Worm (Caenorhabditis elegans) whole organism, early embryonic: Measurements from ENCODE around the gene ddx-15.

Experiments
- B0310.2 ChIP-seq: sonication (generic microtip); optimal IDR thresholded peaks from 2 replicates; lab custom pipeline; 2016; ENCODE audit warnings: mild to moderate bottlenecking, missing genetic modification characterization, missing compliant biosample characterization
- F13C5.2 ChIP-seq: sonication (generic microtip); optimal IDR thresholded peaks from 2 replicates; lab custom pipeline; 2017; ENCODE audit warnings: mild to moderate bottlenecking, missing genetic modification characterization, inconsistent platforms, missing compliant biosample characterization
- aly-1 ChIP-seq: sonication (generic microtip); optimal IDR thresholded peaks from 2 replicates; lab custom pipeline; 2016; ENCODE audit warnings: missing genetic modification characterization, missing compliant biosample characterization
- ama-1 ChIP-seq: fragments of 150-350 bp; optimal IDR thresholded peaks from 2 replicates; lab custom pipeline; 2014
- ceh-13 ChIP-seq: fragments of 200-800 bp; sonication (Bioruptor generic); optimal IDR thresholded peaks from 2 replicates; lab custom pipeline; 2018; ENCODE audit warnings: mild to moderate bottlenecking, missing genetic modification characterization, missing compliant biosample characterization
- ceh-36 ChIP-seq: sonication (generic microtip); optimal IDR thresholded peaks from 2 replicates; lab custom pipeline; 2016; ENCODE audit warnings: missing genetic modification characterization, inconsistent platforms, missing compliant biosample characterization
- ets-7 ChIP-seq: sonication (generic microtip); optimal IDR thresholded peaks from 2 replicates; lab custom pipeline; 2016; ENCODE audit warnings: missing genotype, missing genetic modification characterization, missing compliant biosample characterization
- flt-1 ChIP-seq: fragments of 200-800 bp; sonication (Bioruptor generic); IDR thresholded peaks from 2 replicates; pipeline ENCODE4 v1.3.6; 2022; ENCODE audit warnings: missing genetic modification characterization, missing compliant biosample characterization
- hmbx-1 ChIP-seq: sonication (generic microtip); optimal IDR thresholded peaks from 2 replicates; lab custom pipeline; 2016; ENCODE audit warnings: mild to moderate bottlenecking, missing genetic modification characterization, missing compliant biosample characterization
- hmg-4 ChIP-seq: fragments of 200-800 bp; sonication (Bioruptor generic); optimal IDR thresholded peaks from 2 replicates; lab custom pipeline; 2018; ENCODE audit warnings: mild to moderate bottlenecking, missing genetic modification characterization, missing compliant biosample characterization
- hnd-1 ChIP-seq: sonication (generic microtip); optimal IDR thresholded peaks from 2 replicates; lab custom pipeline; 2016; ENCODE audit warnings: missing genetic modification characterization, missing compliant biosample characterization
- pes-1 ChIP-seq: fragments of 200-800 bp; sonication (Bioruptor generic); IDR thresholded peaks from 2 replicates; pipeline ENCODE4 v1.3.6; 2022; ENCODE audit warnings: missing genetic modification reagents, missing genetic modification characterization, missing compliant biosample characterization
- scrt-1 ChIP-seq: fragments of 200-800 bp; sonication (Bioruptor generic); IDR thresholded peaks from 2 replicates; pipeline ENCODE4 v1.3.6; 2022; ENCODE audit warnings: missing genetic modification characterization, missing compliant biosample characterization
- sea-1 ChIP-seq: fragments of 200-800 bp; sonication (Bioruptor generic); conservative IDR thresholded peaks from 2 replicates; pipeline ENCODE4 v1.3.6; 2022; ENCODE audit warnings: missing genetic modification characterization, missing compliant biosample characterization
- tbx-11 ChIP-seq: fragments of 200-800 bp; sonication (Bioruptor generic); IDR thresholded peaks from 2 replicates; pipeline ENCODE4 v1.3.6; 2022; ENCODE audit warnings: missing genetic modification characterization, missing compliant biosample characterization
- tbx-37 ChIP-seq: fragments of 200-800 bp; sonication (Bioruptor generic); conservative IDR thresholded peaks from 2 replicates; pipeline ENCODE4 v1.3.6; 2022; ENCODE audit warnings: missing genetic modification reagents, missing genetic modification characterization, missing compliant biosample characterization
- tra-4 ChIP-seq: sonication (generic microtip); optimal IDR thresholded peaks from 2 replicates; lab custom pipeline; 2017; ENCODE audit warnings: missing genetic modification characterization, missing compliant biosample characterization

ddx-15 gene

DNA sequence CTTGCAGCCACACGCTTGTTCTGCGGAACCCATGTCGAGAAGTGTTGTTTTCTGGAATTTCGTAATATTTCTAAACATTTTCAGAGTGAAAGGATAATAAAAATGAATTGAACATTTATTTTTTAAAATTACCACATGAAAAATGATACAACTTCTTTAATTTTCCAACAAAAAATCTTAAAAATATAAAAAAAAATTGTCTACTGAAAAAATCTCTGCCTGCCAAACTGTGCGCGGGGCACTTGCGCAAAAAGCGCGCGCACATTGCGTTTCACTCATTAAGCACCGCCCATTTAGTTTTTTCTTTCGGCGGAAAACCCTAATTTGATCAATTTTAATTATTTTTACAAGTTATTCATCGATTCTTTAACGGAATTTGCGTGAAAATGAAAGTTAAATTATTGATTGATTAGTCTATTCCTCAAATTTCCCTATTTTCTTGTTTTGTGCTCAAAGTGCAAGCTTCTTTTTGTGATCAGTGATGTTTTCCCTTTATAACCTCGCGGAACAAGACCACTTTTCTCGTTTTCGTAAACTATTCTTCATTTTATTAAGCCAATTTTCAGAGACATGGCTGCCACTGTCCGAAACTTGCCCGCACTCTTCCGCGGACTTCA is 36.5 kb downstream of the ddx-15 start, which contains the start of the genes nmad-1 and hach-1:
TSS of gene nmad-1 (minus strand) at position 51 of the 617 bp plus-strand sequence.
TSS of gene hach-1 (plus strand) at position 567 of the 617 bp plus-strand sequence.
- TF ChIP-seq tbx-11 = peak; percentile 94
- TF ChIP-seq tbx-37 (GFP tag; lab: Robert Waterston, UW) = peak; percentile 89
- peak; percentile 86 for TF ChIP-seq flt-1 (GFP tag; lab: Robert Waterston, UW)
- peak; percentile 77 for TF ChIP-seq tra-4 (tag; lab: Kevin White, UChicago)
- TF ChIP-seq hmbx-1 = peak; percentile 60
- peak; percentile 77 for TF ChIP-seq aly-1 (tag; lab: Kevin White, UChicago)
- no peak for TF ChIP-seq ama-1 (lab: Kevin White, UChicago)
- TF ChIP-seq scrt-1 (GFP tag; lab: Robert Waterston, UW) = peak; percentile 93
- TF ChIP-seq sea-1 = peak; percentile 91
- peak; percentile 89 for TF ChIP-seq hmg-4 (GFP tag; lab: Kevin White, UChicago)
- TF ChIP-seq B0310.2 (tag; lab: Kevin White, UChicago) = peak; percentile 84
- peak; percentile 94 for TF ChIP-seq pes-1
- TF ChIP-seq ets-7 = peak; percentile 75
- TF ChIP-seq ceh-13 (GFP tag; lab: Kevin White, UChicago) = peak; percentile 91
- TF ChIP-seq ceh-36 = peak; percentile 91
- peak; percentile 78 for TF ChIP-seq hnd-1 (tag; lab: Kevin White, UChicago)
- peak; percentile 96 for TF ChIP-seq F13C5.2 (tag; lab: Kevin White, UChicago)

- TF ChIP-seq tra-4 (tag; lab: Kevin White, UChicago) (no peak), sea-1 (no peak), ceh-36 (no peak), F13C5.2 (tag; lab: Kevin White, UChicago) (no peak)
Observed at ce11 chrIII:5553098-5553497, 38.4 kb downstream of the ddx-15 start.

ce11 chrIII:5552072-5552667 is 39.3 kb downstream of the ddx-15 start, which contains the start of gene F09F7.6:
Gene F09F7.6, minus strand, starts transcription at chrIII:5552135.
- TF ChIP-seq hnd-1 (tag; lab: Kevin White, UChicago) = no peak
- TF ChIP-seq flt-1 (GFP tag; lab: Robert Waterston, UW) = no peak
- TF ChIP-seq F13C5.2 (tag; lab: Kevin White, UChicago) = no peak
- TF ChIP-seq ama-1 (lab: Kevin White, UChicago) = no peak
- TF ChIP-seq scrt-1 (GFP tag; lab: Robert Waterston, UW) = no peak
- TF ChIP-seq ceh-13 (GFP tag; lab: Kevin White, UChicago) = no peak
- TF ChIP-seq hmbx-1 = no peak
- TF ChIP-seq tra-4 (tag; lab: Kevin White, UChicago) = no peak
- TF ChIP-seq ets-7 = no peak
- TF ChIP-seq tbx-11 = no peak
- TF ChIP-seq B0310.2 (tag; lab: Kevin White, UChicago) = no peak
- no peak for TF ChIP-seq sea-1
- TF ChIP-seq tbx-37 (GFP tag; lab: Robert Waterston, UW) = no peak
- TF ChIP-seq pes-1 = no peak
- no peak for TF ChIP-seq aly-1 (tag; lab: Kevin White, UChicago)
- no peak for TF ChIP-seq ceh-36
- TF ChIP-seq hmg-4 (GFP tag; lab: Kevin White, UChicago) = no peak

DNA sequence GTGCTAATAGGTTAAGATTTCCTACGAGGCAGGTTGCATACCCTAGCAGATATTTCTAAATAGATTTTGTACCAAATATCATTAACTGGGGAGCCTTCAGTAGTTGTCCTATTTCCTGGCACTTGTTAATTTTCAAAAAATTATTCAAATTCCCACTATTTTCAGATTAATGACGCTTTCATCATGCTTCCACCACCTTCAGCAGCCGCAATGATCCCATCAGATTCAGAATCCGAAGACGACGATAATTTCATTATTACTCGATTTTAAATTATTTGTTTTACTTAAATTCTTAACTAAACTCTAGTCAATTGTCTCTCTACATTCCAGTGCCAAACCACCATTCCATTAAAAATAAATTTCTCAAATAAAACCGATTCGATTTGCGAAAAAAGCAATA is 40.7 kb downstream of the ddx-15 start:
- TF ChIP-seq B0310.2 (tag; lab: Kevin White, UChicago) (no peak), F13C5.2 (tag; lab: Kevin White, UChicago) (no peak), tra-4 (tag; lab: Kevin White, UChicago) (no peak), tbx-11 (no peak), aly-1 (tag; lab: Kevin White, UChicago) (no peak), ama-1 (lab: Kevin White, UChicago) (no peak), tbx-37 (GFP tag; lab: Robert Waterston, UW) (no peak), sea-1 (no peak), hmg-4 (GFP tag; lab: Kevin White, UChicago) (no peak), ceh-36 (no peak), pes-1 (no peak), hmbx-1 (no peak), hnd-1 (tag; lab: Kevin White, UChicago) (no peak), ceh-13 (GFP tag; lab: Kevin White, UChicago) (no peak)

- TF ChIP-seq pes-1 = no peak
- TF ChIP-seq ets-7 = no peak
- no peak for TF ChIP-seq B0310.2 (tag; lab: Kevin White, UChicago)
- no peak for TF ChIP-seq hmbx-1
- TF ChIP-seq ceh-36 = no peak
- TF ChIP-seq ceh-13 (GFP tag; lab: Kevin White, UChicago) = no peak
- TF ChIP-seq tra-4 (tag; lab: Kevin White, UChicago) = no peak
- TF ChIP-seq tbx-11 = no peak
- no peak for TF ChIP-seq F13C5.2 (tag; lab: Kevin White, UChicago)
Observed at ce11 chrIII:5550193-5550592, 41.3 kb downstream of the ddx-15 start.

DNA sequence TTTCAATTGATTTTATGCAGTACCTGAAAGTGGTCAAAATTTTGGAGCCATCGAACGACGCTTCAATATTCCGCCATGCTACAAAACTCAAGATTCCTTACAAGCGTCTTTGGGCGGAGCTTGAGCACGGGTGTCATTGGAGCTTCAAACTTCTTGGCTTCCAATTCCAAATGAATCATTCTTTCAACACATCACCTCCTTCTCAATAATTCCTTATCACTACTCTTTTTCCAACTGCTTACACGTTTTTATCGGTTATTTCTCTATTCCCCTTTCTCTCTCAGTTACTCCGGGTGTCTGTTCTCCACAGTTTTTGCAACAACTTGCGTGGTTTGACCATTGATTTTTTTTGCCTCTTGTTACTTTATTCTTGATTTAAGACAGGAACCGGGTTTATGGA is 44.8 kb downstream of the ddx-15 start, which contains the start of gene F09F7.5:
TSS of gene F09F7.5 (plus strand) at position 258 of the 400 bp plus-strand sequence.
- no peak for TF ChIP-seq aly-1 (tag; lab: Kevin White, UChicago)
- no peak for TF ChIP-seq flt-1 (GFP tag; lab: Robert Waterston, UW)
- TF ChIP-seq ceh-13 (GFP tag; lab: Kevin White, UChicago) = no peak
- no peak for TF ChIP-seq hnd-1 (tag; lab: Kevin White, UChicago)
- no peak for TF ChIP-seq pes-1
- TF ChIP-seq tbx-11 = no peak
- no peak for TF ChIP-seq F13C5.2 (tag; lab: Kevin White, UChicago)
- TF ChIP-seq tbx-37 (GFP tag; lab: Robert Waterston, UW) = no peak

ce11 chrIII:5546309-5546708 is 45.2 kb downstream of the ddx-15 start:
- TF ChIP-seq flt-1 (GFP tag; lab: Robert Waterston, UW) (no peak), F13C5.2 (tag; lab: Kevin White, UChicago) (no peak), ceh-36 (no peak), tbx-37 (GFP tag; lab: Robert Waterston, UW) (no peak), ets-7 (no peak), scrt-1 (GFP tag; lab: Robert Waterston, UW) (no peak), sea-1 (no peak), ama-1 (lab: Kevin White, UChicago) (no peak), aly-1 (tag; lab: Kevin White, UChicago) (no peak)
